Worm (Caenorhabditis elegans): ENCODE measurements around the gene cct-5.

DNA sequence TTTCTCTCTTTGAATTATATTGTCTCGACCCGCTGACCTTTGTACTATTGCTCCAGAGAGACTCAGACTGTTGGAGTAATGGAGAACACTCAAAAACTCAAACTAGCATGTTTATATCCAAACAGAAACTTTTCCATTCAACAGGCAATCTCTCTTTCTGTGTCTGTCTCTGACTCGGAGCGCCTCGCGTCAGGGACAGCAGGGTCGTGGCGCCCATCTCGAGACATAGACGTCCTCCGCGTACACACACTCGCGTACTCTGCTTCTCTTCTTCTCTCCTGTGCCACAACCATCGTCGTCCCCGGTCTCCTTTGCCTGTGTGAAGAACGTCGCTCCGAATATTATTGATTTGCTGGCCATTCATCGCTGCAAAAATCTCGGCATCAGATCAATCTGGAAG, 44.0 kb upstream of the cct-5 start:
- TF ChIP-seq fkh-10 (GFP tag; optimal IDR thresholded peaks at IDR 0.05): no peak
- TF ChIP-seq lin-39 (tag; optimal IDR thresholded peaks at IDR 0.05): peak; percentile 87
- TF ChIP-seq nhr-12 (tag; optimal IDR thresholded peaks at IDR 0.05): no peak
- TF ChIP-seq nhr-11 (tag; optimal IDR thresholded peaks at IDR 0.05): no peak
- peak; percentile 19 for TF ChIP-seq fkh-2 (tag; optimal IDR thresholded peaks at IDR 0.05)
- TF ChIP-seq egl-27 (tag; optimal IDR thresholded peaks at IDR 0.05): no peak
- no peak for TF ChIP-seq zag-1 (tag; optimal IDR thresholded peaks at IDR 0.05)
- peak; percentile 19 for TF ChIP-seq ama-1 (optimal IDR thresholded peaks at IDR 0.05)

Data from whole organism, L3 larva.